Worm (Caenorhabditis elegans) whole organism, L2 larva: ENCODE measurements around the gene C27C12.3.

Experiments used
- C34F6.9 ChIP-seq: fragments of 150-350 bp; optimal IDR thresholded peaks from 2 replicates; lab custom pipeline; 2014; ENCODE audit warnings: missing biosample characterization, missing genetic modification characterization
- F13H6.1 ChIP-seq: sonication (generic microtip); optimal IDR thresholded peaks from 2 replicates; lab custom pipeline; 2016; ENCODE audit warnings: missing genetic modification characterization, missing compliant biosample characterization
- R02D3.7 ChIP-seq: fragments of 150-350 bp; optimal IDR thresholded peaks from 2 replicates; lab custom pipeline; 2014; ENCODE audit warnings: missing biosample characterization, missing genetic modification characterization
- Y55F3AM.14 ChIP-seq: fragments of 200-800 bp; sonication (Bioruptor generic); optimal IDR thresholded peaks from 2 replicates; lab custom pipeline; 2018; ENCODE audit warnings: mild to moderate bottlenecking, missing genetic modification characterization, missing compliant biosample characterization
- ZK546.5 ChIP-seq: sonication (generic microtip); optimal IDR thresholded peaks from 2 replicates; lab custom pipeline; 2017; ENCODE audit warnings: missing biosample characterization, missing genetic modification characterization
- aly-2 ChIP-seq: fragments of 150-350 bp; optimal IDR thresholded peaks from 2 replicates; lab custom pipeline; 2014; ENCODE audit warnings: missing biosample characterization, missing genetic modification characterization
- blmp-1 ChIP-seq: sonication (generic microtip); optimal IDR thresholded peaks from 2 replicates; lab custom pipeline; 2017; ENCODE audit warnings: missing genetic modification characterization, mild to moderate bottlenecking, missing compliant biosample characterization, antibody characterized with exemption, moderate library complexity; ENCODE audit not compliant: insufficient read depth
- ceh-16 ChIP-seq: fragments of 150-350 bp; optimal IDR thresholded peaks from 2 replicates; lab custom pipeline; 2014; ENCODE audit warnings: missing biosample characterization, missing genetic modification characterization
- ceh-82 ChIP-seq: fragments of 150-350 bp; optimal IDR thresholded peaks from 2 replicates; lab custom pipeline; 2014; ENCODE audit warnings: missing biosample characterization, missing genetic modification characterization
- crh-2 ChIP-seq: sonication (generic microtip); optimal IDR thresholded peaks from 2 replicates; lab custom pipeline; 2017; ENCODE audit warnings: missing biosample characterization, missing genetic modification characterization
- dmd-4 ChIP-seq: sonication (generic microtip); optimal IDR thresholded peaks from 2 replicates; lab custom pipeline; 2017; ENCODE audit warnings: missing biosample characterization, missing genetic modification characterization
- fos-1 ChIP-seq: fragments of 150-350 bp; optimal IDR thresholded peaks from 2 replicates; lab custom pipeline; 2014; ENCODE audit warnings: missing biosample characterization, missing genetic modification characterization
- gmeb-1 ChIP-seq: fragments of 150-350 bp; optimal IDR thresholded peaks from 2 replicates; lab custom pipeline; 2014; ENCODE audit warnings: missing biosample characterization, missing genetic modification characterization
- lin-13 ChIP-seq: fragments of 150-350 bp; optimal IDR thresholded peaks from 2 replicates; lab custom pipeline; 2014; ENCODE audit warnings: missing biosample characterization, missing genetic modification reagents, missing genetic modification characterization
- lsy-2 ChIP-seq, 2 experiments: fragments of 150-350 bp in 1 of 2; sonication (generic microtip) in 1 of 2; optimal IDR thresholded peaks; 2 replicates each; lab custom pipeline; 2014 to 2017; ENCODE audit warnings: missing biosample characterization in 2 of 2, missing genetic modification characterization in 2 of 2
- mab-5 ChIP-seq: fragments of 150-350 bp; optimal IDR thresholded peaks from 2 replicates; lab custom pipeline; 2014; ENCODE audit warnings: missing biosample characterization, missing genetic modification characterization
- mbf-1 ChIP-seq: sonication (generic microtip); optimal IDR thresholded peaks from 2 replicates; lab custom pipeline; 2017; ENCODE audit warnings: missing biosample characterization, missing genetic modification characterization
- mdl-1 ChIP-seq, 2 experiments: fragments of 150-350 bp in 1 of 2; sonication (generic microtip) in 1 of 2; optimal IDR thresholded peaks; 2 replicates each; lab custom pipeline; 2017; ENCODE audit warnings: missing biosample characterization in 2 of 2, missing genetic modification characterization in 2 of 2
- nhr-11 ChIP-seq: fragments of 150-350 bp; optimal IDR thresholded peaks from 2 replicates; lab custom pipeline; 2014; ENCODE audit warnings: missing biosample characterization, missing genetic modification characterization
- nhr-129 ChIP-seq: fragments of 150-350 bp; optimal IDR thresholded peaks from 2 replicates; lab custom pipeline; 2014; ENCODE audit warnings: missing biosample characterization, missing genetic modification characterization
- nhr-21 ChIP-seq: fragments of 150-350 bp; optimal IDR thresholded peaks from 2 replicates; lab custom pipeline; 2014; ENCODE audit warnings: missing biosample characterization, missing genetic modification characterization
- nhr-23 ChIP-seq: fragments of 150-350 bp; optimal IDR thresholded peaks from 2 replicates; lab custom pipeline; 2014; ENCODE audit warnings: missing biosample characterization, missing genetic modification reagents, missing genetic modification characterization
- nhr-237 ChIP-seq: fragments of 150-350 bp; optimal IDR thresholded peaks from 2 replicates; lab custom pipeline; 2014; ENCODE audit warnings: missing biosample characterization, missing genetic modification characterization
- nhr-6 ChIP-seq: fragments of 150-350 bp; optimal IDR thresholded peaks from 2 replicates; lab custom pipeline; 2014; ENCODE audit warnings: missing biosample characterization, missing genetic modification characterization
- nhr-77 ChIP-seq: fragments of 150-350 bp; optimal IDR thresholded peaks from 2 replicates; lab custom pipeline; 2014; ENCODE audit warnings: missing biosample characterization, missing genetic modification characterization
- peb-1 ChIP-seq: fragments of 150-350 bp; optimal IDR thresholded peaks from 2 replicates; lab custom pipeline; 2014; ENCODE audit warnings: missing biosample characterization, missing genetic modification characterization
- skn-1 ChIP-seq: sonication (generic microtip); optimal IDR thresholded peaks from 2 replicates; lab custom pipeline; 2017; ENCODE audit warnings: missing biosample characterization, missing genetic modification characterization
- sma-3 ChIP-seq: sonication (generic microtip); optimal IDR thresholded peaks from 2 replicates; lab custom pipeline; 2016; ENCODE audit warnings: missing genetic modification reagents, missing genetic modification characterization, missing compliant biosample characterization
- sma-9 ChIP-seq, 2 experiments: fragments of 150-350 bp in 1 of 2; sonication (generic microtip) in 1 of 2; optimal IDR thresholded peaks; 2 replicates each; lab custom pipeline; 2014 to 2016; ENCODE audit warnings: missing genetic modification characterization in 2 of 2, mild to moderate bottlenecking in 1 of 2, missing biosample characterization in 1 of 2, missing compliant biosample characterization in 1 of 2, missing genetic modification reagents in 1 of 2, moderate library complexity in 1 of 2
- unc-55 ChIP-seq: fragments of 150-350 bp; sonication (generic microtip); optimal IDR thresholded peaks from 3 replicates; lab custom pipeline; 2014; ENCODE audit warnings: missing biosample characterization, missing genetic modification reagents, missing genetic modification characterization
- unc-62 ChIP-seq: fragments of 150-350 bp; optimal IDR thresholded peaks from 2 replicates; lab custom pipeline; 2014; ENCODE audit warnings: missing biosample characterization, missing genetic modification reagents, missing genetic modification characterization
- ztf-1 ChIP-seq: fragments of 200-800 bp; sonication (Bioruptor generic); conservative IDR thresholded peaks from 2 replicates; pipeline ENCODE4 v1.3.6; 2022; ENCODE audit warnings: missing genetic modification characterization, missing compliant biosample characterization
- ztf-4 ChIP-seq: fragments of 150-350 bp; optimal IDR thresholded peaks from 2 replicates; lab custom pipeline; 2014; ENCODE audit warnings: missing biosample characterization, missing genetic modification characterization

C27C12.3 gene

DNA sequence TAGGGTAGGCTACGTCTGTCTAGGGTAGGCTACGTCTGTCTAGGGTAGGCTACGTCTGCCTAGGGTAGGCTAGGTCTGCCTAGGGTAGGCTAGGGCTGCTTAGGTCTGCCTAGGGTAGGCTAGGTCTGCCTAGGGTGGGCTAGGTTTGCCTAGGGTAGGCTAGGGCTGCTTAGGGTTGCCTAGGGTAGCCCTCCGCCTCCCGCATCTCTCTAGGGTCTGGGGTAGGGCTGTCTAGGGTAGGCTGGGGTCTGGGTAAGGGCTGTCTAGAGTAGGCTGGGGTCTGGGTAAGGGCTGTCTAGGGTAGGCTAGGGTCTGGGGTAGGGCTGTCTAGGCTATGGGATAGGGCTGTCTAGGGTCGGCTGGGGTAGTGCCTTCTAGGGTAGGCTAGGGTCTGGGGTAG, 12.0 kb upstream of the C27C12.3 start:
- TF ChIP-seq aly-2 (tag; lab: Kevin White, UChicago) (no peak), nhr-77 (no peak), ztf-4 (tag; lab: Kevin White, UChicago) (no peak), C34F6.9 (no peak), fos-1 (tag; lab: Kevin White, UChicago) (no peak), crh-2 (tag; lab: Kevin White, UChicago) (no peak), ZK546.5 (tag; lab: Kevin White, UChicago) (no peak), nhr-237 (tag; lab: Kevin White, UChicago) (no peak), nhr-21 (tag; lab: Kevin White, UChicago) (no peak), dmd-4 (tag; lab: Kevin White, UChicago) (no peak), lin-13 (no peak), skn-1 (tag; lab: Kevin White, UChicago) (no peak), ceh-82 (no peak), nhr-6 (tag; lab: Kevin White, UChicago) (no peak), sma-9 (GFP tag; optimal IDR thresholded peaks at IDR 0.05; lab: Kevin White, UChicago) (no peak), sma-9 (tag; optimal IDR thresholded peaks at IDR 0.05; lab: Kevin White, UChicago) (no peak), nhr-129 (no peak), mdl-1 (tag; optimal IDR thresholded peaks at IDR 0.05; lab: Kevin White, UChicago) (no peak), unc-62 (no peak)

DNA sequence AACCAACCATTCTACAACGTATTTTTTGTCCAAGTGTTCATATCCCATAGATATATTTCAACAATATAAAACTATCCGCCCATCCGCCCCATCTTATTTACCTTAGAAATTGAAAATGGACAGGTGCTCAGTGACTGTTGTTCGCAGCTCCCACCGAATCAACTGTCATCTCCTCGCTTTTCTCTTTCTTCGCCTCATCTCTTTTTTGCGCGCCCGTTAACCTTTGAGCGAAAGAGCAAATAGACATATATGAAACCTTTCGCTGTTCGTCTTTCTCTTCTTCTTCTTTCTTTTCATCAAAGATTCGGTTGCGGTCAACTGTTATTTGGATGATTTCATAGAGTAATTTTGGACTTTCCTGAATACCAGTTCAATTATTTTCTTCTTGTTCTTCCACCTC, 10.0 kb upstream of the C27C12.3 start, which contains the start of gene sssh-1:
Gene sssh-1, plus strand, starts transcription at position 301 of the 400 bp plus-strand sequence.
- TF ChIP-seq nhr-129 (no peak), fos-1 (tag; lab: Kevin White, UChicago) (no peak), unc-55 (GFP tag; lab: Kevin White, UChicago) (no peak), nhr-11 (tag; lab: Kevin White, UChicago) (no peak), ceh-82 (no peak), R02D3.7 (tag; lab: Kevin White, UChicago) (no peak), lsy-2 (tag; optimal IDR thresholded peaks at IDR 0.05; lab: Kevin White, UChicago) (no peak), ceh-16 (tag; lab: Kevin White, UChicago) (no peak), mbf-1 (no peak), nhr-77 (no peak)

DNA sequence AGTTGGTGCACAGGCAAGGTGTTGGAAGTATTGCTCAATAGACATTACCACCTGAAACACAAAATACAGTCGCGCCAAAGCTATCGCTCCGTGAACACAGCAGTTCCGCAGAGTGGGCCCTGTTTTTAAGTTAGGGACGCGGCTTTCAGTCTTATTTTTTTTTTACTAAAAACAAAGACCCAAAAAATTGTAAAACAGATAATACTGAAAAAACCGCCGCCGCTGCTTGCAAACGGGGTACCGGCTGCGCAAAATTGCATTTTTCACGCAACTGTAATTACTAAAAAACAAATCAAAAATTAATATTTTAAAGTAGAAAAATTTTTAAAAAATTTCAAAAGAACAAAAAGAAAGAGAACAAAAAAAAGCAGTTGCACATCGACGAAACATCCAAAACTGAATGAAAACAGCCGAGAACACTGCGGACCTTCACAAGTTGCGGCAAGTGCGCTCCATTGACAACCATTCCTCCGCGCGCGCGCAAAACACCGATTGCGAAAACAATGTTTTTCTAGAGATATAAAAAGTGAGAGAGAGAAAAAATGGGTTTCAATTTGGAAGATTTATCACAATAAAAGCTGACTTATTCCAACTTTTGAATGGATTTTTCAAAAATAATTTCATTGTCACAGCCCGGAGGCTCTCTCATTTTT, 7.3 kb upstream of the C27C12.3 start, which contains the start of gene F31F6.3:
Gene F31F6.3, minus strand, starts transcription at position 51 of the 653 bp plus-strand sequence.
- TF ChIP-seq peb-1 (tag; lab: Kevin White, UChicago) (no peak), mab-5 (tag; lab: Kevin White, UChicago) (no peak), dmd-4 (tag; lab: Kevin White, UChicago) (no peak), ztf-1 (no peak)
- TF ChIP-seq, all 48 proteins: peak for 0

DNA sequence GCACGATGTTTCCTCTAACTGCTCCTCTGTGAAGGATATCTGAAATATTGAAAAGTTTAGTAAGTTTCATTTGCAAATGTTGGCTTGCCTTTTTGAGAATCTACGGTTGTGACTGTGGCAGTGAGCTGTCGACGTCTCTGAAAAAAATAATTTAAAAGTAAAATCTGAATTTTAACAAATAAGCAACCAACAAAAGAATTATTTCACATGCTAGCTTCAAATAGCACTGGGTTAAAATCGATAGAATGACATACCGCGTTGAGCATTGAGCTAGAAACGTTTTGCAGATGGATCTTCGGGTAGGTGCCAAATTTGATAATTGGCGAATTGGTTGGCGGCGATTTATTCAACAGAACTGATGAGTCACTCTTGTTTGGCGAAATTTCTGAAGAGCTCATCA, 6.1 kb upstream of the C27C12.3 start, which contains the start of gene F31F6.2:
Gene F31F6.2, minus strand, starts transcription at position 101 of the 400 bp plus-strand sequence.
- TF ChIP-seq mab-5 (tag; lab: Kevin White, UChicago) (no peak), F13H6.1 (tag; lab: Kevin White, UChicago) (no peak), unc-55 (GFP tag; lab: Kevin White, UChicago) (no peak), lsy-2 (tag; optimal IDR thresholded peaks at IDR 0.05; lab: Kevin White, UChicago) (no peak), skn-1 (tag; lab: Kevin White, UChicago) (no peak), Y55F3AM.14 (GFP tag; lab: Kevin White, UChicago) (no peak), dmd-4 (tag; lab: Kevin White, UChicago) (no peak), sma-9 (GFP tag; optimal IDR thresholded peaks at IDR 0.05; lab: Kevin White, UChicago) (no peak), sma-9 (tag; optimal IDR thresholded peaks at IDR 0.05; lab: Kevin White, UChicago) (no peak), nhr-77 (no peak), sma-3 (GFP tag; lab: Kevin White, UChicago) (no peak), nhr-11 (tag; lab: Kevin White, UChicago) (no peak), blmp-1 (tag; lab: Kevin White, UChicago) (no peak), nhr-23 (tag; lab: Kevin White, UChicago) (no peak), gmeb-1 (tag; lab: Kevin White, UChicago) (no peak), nhr-6 (tag; lab: Kevin White, UChicago) (no peak)
